Fruit fly (Drosophila melanogaster) Kc167 (cell line): Measurements from ENCODE around the gene CG10068.

Source experiments
- Myc ChIP-seq: fragments of >200 bp; optimal IDR thresholded peaks from 2 replicates; lab custom pipeline; 2017; ENCODE audit warnings: missing external identifiers
- Sin3A ChIP-seq: fragments of >200 bp; optimal IDR thresholded peaks from 2 replicates; lab custom pipeline; 2018; ENCODE audit warnings: missing external identifiers
- h ChIP-seq: fragments of >200 bp; optimal IDR thresholded peaks from 3 replicates; lab custom pipeline; 2018; ENCODE audit warnings: missing external identifiers
- insv ChIP-seq: fragments of >200 bp; optimal IDR thresholded peaks from 3 replicates; lab custom pipeline; 2018; ENCODE audit warnings: missing external identifiers
- psq ChIP-seq: fragments of >200 bp; optimal IDR thresholded peaks from 2 replicates; lab custom pipeline; 2017; ENCODE audit warnings: missing external identifiers
- ttk ChIP-seq: sonication (Bioruptor generic); optimal IDR thresholded peaks from 2 replicates; lab custom pipeline; 2017; ENCODE audit warnings: missing external identifiers

CG10068 gene

DNA sequence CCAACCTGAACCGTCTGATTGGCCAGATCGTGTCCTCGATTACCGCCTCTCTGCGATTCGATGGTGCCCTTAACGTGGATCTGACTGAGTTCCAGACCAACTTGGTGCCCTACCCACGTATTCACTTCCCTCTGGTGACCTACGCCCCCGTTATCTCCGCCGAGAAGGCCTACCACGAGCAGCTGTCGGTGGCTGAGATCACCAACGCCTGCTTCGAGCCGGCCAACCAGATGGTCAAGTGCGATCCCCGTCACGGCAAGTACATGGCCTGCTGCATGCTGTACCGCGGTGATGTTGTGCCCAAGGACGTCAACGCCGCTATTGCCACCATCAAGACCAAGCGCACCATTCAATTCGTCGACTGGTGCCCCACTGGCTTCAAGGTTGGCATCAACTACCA, 39.9 kb downstream of the CG10068 start:
- no peak for TF ChIP-seq ttk (lab: Kevin White, UChicago)
- no peak for TF ChIP-seq psq
- no peak for TF ChIP-seq h (lab: Kevin White, UChicago)
- TF ChIP-seq Sin3A (lab: Kevin White, UChicago), result no peak
- TF ChIP-seq Myc (lab: Kevin White, UChicago), result no peak
- TF ChIP-seq insv, result no peak

DNA sequence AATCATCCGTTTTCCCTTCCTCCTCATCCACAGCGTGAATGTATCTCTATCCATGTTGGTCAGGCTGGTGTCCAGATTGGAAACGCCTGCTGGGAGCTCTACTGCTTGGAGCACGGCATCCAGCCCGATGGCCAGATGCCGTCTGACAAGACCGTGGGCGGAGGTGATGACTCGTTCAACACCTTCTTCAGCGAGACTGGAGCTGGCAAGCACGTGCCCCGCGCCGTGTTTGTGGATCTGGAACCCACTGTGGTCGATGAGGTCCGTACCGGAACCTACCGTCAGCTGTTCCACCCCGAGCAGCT, 40.7 kb downstream of the CG10068 start:
- TF ChIP-seq psq, result no peak
- no peak for TF ChIP-seq Sin3A (lab: Kevin White, UChicago)
- no peak for TF ChIP-seq insv
- no peak for TF ChIP-seq Myc (lab: Kevin White, UChicago)
- no peak for TF ChIP-seq h (lab: Kevin White, UChicago)
- TF ChIP-seq ttk (lab: Kevin White, UChicago), result no peak

DNA sequence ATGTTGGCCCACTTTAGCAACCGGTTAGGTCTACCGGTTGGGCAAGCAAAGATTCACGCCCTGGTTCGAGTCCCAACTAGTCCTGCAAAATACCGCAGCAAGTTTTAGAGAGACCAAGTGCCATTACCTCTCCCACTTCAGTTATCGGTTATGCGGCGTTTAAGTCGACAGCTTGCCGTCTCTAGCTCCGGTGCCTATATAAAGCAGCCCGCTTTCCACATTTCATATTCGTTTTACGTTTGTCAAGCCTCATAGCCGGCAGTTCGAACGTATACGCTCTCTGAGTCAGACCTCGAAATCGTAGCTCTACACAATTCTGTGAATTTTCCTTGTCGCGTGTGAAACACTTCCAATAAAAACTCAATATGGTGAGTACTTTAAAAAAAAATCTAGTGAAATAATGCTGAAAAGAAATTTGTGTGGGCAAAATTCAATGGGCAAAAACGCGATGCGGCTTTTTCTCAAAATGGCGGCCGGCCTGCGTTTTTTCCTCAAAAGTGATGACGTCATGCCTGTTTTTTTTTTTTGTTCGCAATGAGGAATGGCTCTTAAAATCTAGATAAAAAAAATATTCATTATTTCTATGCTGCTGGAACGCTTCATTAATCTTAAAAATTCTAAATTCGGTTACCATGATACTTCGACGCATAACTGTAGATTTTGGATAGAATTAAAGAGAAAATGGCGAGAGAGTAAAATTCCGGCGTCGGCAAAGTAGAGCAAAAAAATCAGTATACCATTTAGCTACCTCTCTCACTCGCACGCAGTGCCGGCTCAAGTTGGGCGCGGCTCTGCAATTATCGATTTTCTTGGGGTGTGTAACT, 41.2 kb downstream of the CG10068 start, which contains the start of gene alphaTub84B:
alphaTub84B (plus strand) TSS at position 223 of the 824 bp plus-strand sequence.
- no peak for TF ChIP-seq ttk (lab: Kevin White, UChicago)
- no peak for TF ChIP-seq Myc (lab: Kevin White, UChicago)
- TF ChIP-seq insv, result no peak
- no peak for TF ChIP-seq Sin3A (lab: Kevin White, UChicago)
- no peak for TF ChIP-seq psq
- TF ChIP-seq h (lab: Kevin White, UChicago), result no peak

DNA sequence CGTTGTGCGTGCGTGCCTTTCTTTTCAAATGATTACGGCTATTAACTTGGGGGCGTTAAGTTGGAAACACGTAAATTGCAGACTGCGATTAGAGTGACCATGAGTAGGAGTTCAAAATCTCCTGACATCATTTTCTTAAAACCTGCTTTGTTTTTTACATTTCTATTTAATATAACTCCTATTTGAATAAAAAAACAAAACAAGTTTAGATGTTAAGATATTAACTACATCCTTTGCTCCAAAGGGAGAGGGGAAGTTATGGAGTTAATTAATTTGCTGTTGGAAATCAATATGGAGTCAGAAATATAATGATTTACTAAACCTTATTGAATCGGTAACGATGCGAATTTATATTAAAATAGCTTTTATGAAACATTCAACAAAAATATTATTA, 41.8 kb downstream of the CG10068 start, which contains the start of gene Tailor:
Tailor (minus strand) TSS at position 101 of the 394 bp plus-strand sequence.
- TF ChIP-seq h (lab: Kevin White, UChicago) (no peak), ttk (lab: Kevin White, UChicago) (no peak), psq (no peak), insv (no peak), Myc (lab: Kevin White, UChicago) (no peak), Sin3A (lab: Kevin White, UChicago) (no peak)

DNA sequence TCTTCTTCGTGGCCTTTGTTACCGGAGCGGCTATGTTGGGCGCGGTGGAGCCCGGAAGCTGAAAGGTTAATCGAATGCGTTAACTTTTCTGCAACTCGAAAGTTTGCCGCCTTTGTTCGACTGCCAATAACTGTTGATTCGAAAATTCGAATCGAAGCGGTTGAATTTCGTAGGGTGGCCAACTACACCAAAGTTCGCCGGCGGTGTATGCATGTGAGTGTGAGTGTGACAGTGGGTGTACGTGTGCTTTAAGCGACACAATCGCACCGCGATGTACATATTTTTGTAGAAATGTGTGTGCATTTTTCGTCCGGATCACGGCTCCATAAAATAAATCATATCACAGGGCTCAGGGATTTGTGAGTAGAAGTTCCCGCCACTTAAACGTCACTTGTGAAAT, 42.4 kb downstream of the CG10068 start:
- no peak for TF ChIP-seq h (lab: Kevin White, UChicago)
- TF ChIP-seq Myc (lab: Kevin White, UChicago), result no peak
- no peak for TF ChIP-seq insv
- TF ChIP-seq ttk (lab: Kevin White, UChicago), result no peak
- TF ChIP-seq Sin3A (lab: Kevin White, UChicago), result no peak
- no peak for TF ChIP-seq psq

DNA sequence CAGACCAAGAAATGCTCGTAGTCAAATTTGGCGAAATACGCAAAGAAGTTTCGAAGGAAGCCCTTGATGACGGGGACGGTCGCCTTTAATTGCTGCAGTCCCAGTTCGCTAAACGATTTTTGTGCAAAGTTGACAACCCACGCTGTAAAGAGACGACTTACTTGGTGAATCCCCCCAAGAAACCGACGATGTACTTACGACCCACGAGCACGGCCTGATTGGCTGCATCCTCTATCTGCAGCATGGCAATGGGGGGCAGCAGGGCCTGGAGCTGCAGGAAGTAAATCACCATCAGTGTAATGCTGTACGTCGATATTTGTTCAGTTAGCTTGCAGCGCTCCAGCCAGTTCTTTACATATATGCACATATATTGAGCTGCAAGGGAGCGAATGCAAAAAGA, 44.1 kb downstream of the CG10068 start:
- TF ChIP-seq insv (no peak), h (lab: Kevin White, UChicago) (no peak), Myc (lab: Kevin White, UChicago) (no peak), psq (no peak), Sin3A (lab: Kevin White, UChicago) (no peak), ttk (lab: Kevin White, UChicago) (no peak)

DNA sequence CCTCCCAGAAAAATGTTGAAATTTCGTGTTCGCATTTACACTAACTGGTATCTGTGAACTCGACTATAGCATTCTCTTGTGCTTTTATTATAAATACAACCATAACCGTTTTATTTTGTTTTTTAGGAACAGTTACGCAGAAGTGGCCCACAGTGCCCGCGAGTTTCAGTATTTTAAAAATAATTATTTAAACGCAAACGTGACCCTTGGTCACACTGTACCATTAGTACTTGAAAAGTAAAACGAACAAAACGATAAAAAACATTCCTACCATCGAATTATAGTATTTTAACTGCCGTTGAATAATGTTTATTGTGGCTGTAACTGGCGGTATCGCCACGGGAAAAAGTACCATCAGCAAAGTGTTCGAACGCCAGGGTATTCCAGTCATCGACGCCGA, 45.9 kb downstream of the CG10068 start, which contains the start of gene Dpck:
Dpck (plus strand) TSS at position 211 of the 400 bp plus-strand sequence.
- TF ChIP-seq psq, result no peak
- TF ChIP-seq insv, result no peak
- no peak for TF ChIP-seq Myc (lab: Kevin White, UChicago)
- no peak for TF ChIP-seq Sin3A (lab: Kevin White, UChicago)
- no peak for TF ChIP-seq h (lab: Kevin White, UChicago)
- TF ChIP-seq ttk (lab: Kevin White, UChicago), result no peak

DNA sequence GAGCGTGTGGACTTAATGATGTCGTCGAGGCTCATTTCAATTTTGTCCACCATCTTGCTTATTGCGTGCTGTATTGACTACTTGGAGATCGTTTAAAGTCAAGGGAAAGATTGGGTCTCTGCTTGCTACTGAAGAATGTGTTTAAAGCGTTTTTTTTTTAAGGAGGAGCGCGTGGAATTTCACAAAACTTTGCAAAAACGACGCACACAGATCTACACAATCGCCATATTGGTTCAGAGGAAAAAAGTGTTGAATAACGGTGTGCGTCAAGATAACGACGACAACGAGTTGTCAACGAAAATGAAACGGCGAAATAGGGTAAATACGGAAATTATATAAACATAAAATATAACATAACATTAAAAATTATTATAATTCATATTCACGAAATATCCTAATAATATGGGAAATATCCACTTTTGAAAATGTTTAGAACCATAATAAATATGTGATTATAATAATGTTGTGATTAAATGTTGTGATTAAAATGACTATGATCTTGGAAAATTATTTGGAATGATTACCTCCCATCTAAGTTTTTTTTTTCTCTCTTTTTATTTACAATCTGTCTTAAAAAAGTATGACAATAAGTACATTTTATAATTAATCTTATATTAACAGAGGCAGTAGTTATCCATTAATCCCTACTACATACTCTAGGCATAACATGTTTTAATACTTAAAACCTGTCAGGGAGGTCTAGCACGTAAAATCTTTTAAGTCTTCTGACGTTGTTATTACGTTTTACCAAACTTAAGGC, 47.5 kb downstream of the CG10068 start, which contains the start of gene Ref1:
Ref1 (minus strand) TSS at position 231 of the 760 bp plus-strand sequence.
- TF ChIP-seq insv (no peak), h (lab: Kevin White, UChicago) (no peak), Sin3A (lab: Kevin White, UChicago) (no peak), psq (no peak), ttk (lab: Kevin White, UChicago) (no peak), Myc (lab: Kevin White, UChicago) (no peak)

DNA sequence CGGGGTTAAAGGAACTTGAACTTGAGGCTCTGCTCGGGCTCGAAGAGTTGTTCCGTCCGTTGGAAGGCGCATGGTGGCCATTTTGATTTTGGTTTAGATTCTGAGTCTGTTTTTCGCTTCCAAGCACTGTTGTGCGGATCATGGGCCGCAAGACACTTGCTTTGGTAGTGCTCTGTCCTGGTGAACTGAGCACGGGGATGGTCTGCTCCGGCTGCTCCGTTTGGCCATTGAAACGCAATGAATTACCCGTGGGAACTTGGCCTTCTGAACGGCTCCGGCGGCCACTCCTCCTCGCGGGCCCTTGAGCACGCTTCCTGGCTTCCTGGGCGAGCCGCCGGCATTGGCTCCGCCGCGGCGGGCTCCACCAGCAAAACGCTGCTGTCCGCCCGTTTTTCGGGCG, 48.1 kb downstream of the CG10068 start:
- no peak for TF ChIP-seq insv
- no peak for TF ChIP-seq Myc (lab: Kevin White, UChicago)
- TF ChIP-seq h (lab: Kevin White, UChicago), result no peak
- TF ChIP-seq psq, result no peak

DNA sequence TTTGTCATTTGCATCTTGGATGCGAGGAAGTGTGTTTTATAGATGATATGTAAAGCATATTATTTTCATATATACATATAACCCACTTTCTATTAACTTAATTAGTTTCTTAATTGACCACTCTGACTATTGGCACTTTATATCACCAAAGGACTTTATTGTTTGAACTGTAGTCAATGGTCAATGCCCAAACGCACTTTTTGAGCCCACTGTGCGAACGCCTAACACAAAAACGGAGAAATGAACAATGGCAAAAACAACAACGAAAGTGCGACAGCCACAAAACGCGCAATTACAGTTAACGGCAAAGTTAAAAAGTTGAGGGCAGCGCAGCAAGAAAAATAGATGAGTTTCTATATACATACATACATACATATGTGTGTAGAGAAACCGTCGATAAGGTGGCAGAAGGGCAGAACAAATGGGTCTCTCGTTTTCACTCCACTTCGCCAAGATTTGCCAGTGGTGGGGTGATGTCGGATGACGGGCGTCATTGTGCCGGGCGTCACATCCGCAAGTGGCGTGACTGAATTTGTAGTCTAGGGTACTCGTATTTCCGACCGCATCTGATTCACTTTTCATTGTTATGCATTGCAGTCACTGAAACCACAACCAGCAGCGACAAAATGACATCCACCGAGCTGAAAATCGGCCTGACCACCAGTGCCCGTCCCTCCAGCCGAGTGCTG, 51.4 kb downstream of the CG10068 start:
- no peak for TF ChIP-seq insv
- no peak for TF ChIP-seq Sin3A (lab: Kevin White, UChicago)
- TF ChIP-seq psq, result no peak
- no peak for TF ChIP-seq Myc (lab: Kevin White, UChicago)
